Fruit fly (Drosophila melanogaster) whole organism, prepupa: ENCODE measurements around the gene CG14866.

Experiments used
- Blimp-1 ChIP-seq: fragments of 200-800 bp; sonication (Bioruptor generic); optimal IDR thresholded peaks from 3 replicates; lab custom pipeline; 2017; ENCODE audit warnings: missing biosample characterization, missing genetic modification characterization, mild to moderate bottlenecking, moderate library complexity, missing genetic modification reagents
- CG10631 ChIP-seq: fragments of 200-800 bp; sonication (Bioruptor generic); optimal IDR thresholded peaks from 2 replicates; lab custom pipeline; 2016; ENCODE audit warnings: missing biosample characterization, missing genetic modification characterization
- CG10669 ChIP-seq: fragments of 200-800 bp; sonication (Bioruptor generic); optimal IDR thresholded peaks from 3 replicates; lab custom pipeline; 2018; ENCODE audit warnings: missing biosample characterization, mild to moderate bottlenecking, missing genetic modification characterization, moderate library complexity
- CG11294 ChIP-seq: fragments of 200-800 bp; sonication (Bioruptor generic); IDR thresholded peaks from 2 replicates; pipeline ENCODE4 v1.3.6; 2022; ENCODE audit warnings: missing biosample characterization, missing genetic modification characterization
- CG11762 ChIP-seq: fragments of 200-800 bp; sonication (Bioruptor generic); optimal IDR thresholded peaks from 3 replicates; lab custom pipeline; 2016; ENCODE audit warnings: missing biosample characterization, missing genetic modification characterization; ENCODE audit not compliant: insufficient read depth
- CG15336 ChIP-seq: fragments of 200-800 bp; sonication (Bioruptor generic); IDR thresholded peaks from 2 replicates; pipeline ENCODE4 v1.3.6; 2022; ENCODE audit warnings: missing biosample characterization, missing genetic modification characterization
- CG1621 ChIP-seq: fragments of 200-800 bp; sonication (Bioruptor generic); optimal IDR thresholded peaks from 3 replicates; lab custom pipeline; 2018; ENCODE audit warnings: missing biosample characterization, mild to moderate bottlenecking, missing genetic modification characterization
- CG3032 ChIP-seq: fragments of 200-800 bp; optimal IDR thresholded peaks from 2 replicates; lab custom pipeline; 2019; ENCODE audit warnings: missing biosample characterization, mild to moderate bottlenecking, missing genetic modification characterization, moderate library complexity
- CG31627 ChIP-seq: fragments of 200-800 bp; sonication (Bioruptor generic); optimal IDR thresholded peaks from 3 replicates; lab custom pipeline; 2016; ENCODE audit warnings: missing biosample characterization, missing genetic modification characterization
- CG32006 ChIP-seq: fragments of 200-800 bp; sonication (Bioruptor generic); optimal IDR thresholded peaks from 3 replicates; lab custom pipeline; 2017; ENCODE audit warnings: missing biosample characterization, mild to moderate bottlenecking, missing genetic modification characterization
- CG34406 ChIP-seq: fragments of 200-800 bp; sonication (Bioruptor generic); optimal IDR thresholded peaks from 3 replicates; lab custom pipeline; 2016; ENCODE audit warnings: missing biosample characterization, missing genetic modification characterization
- CG3919 ChIP-seq: fragments of 200-800 bp; sonication (Bioruptor generic); optimal IDR thresholded peaks from 3 replicates; lab custom pipeline; 2016; ENCODE audit warnings: missing biosample characterization, missing genetic modification characterization
- CG4318 ChIP-seq: fragments of 200-800 bp; sonication (Bioruptor generic); optimal IDR thresholded peaks from 3 replicates; lab custom pipeline; 2017; ENCODE audit warnings: missing biosample characterization, mild to moderate bottlenecking, missing genetic modification characterization
- CG6163 ChIP-seq: fragments of 200-800 bp; sonication (Bioruptor generic); IDR thresholded peaks from 3 replicates; pipeline ENCODE4 v1.3.6; 2022; ENCODE audit warnings: missing biosample characterization, missing genetic modification characterization
- CG6276 ChIP-seq: fragments of 200-800 bp; sonication (Bioruptor generic); optimal IDR thresholded peaks from 2 replicates; lab custom pipeline; 2017; ENCODE audit warnings: missing biosample characterization, mild to moderate bottlenecking, missing genetic modification characterization
- CG6792 ChIP-seq: fragments of 200-800 bp; sonication (Bioruptor generic); optimal IDR thresholded peaks from 3 replicates; lab custom pipeline; 2016; ENCODE audit warnings: missing biosample characterization, missing genetic modification characterization
- CG6808 ChIP-seq: fragments of 200-800 bp; sonication (Bioruptor generic); optimal IDR thresholded peaks from 3 replicates; lab custom pipeline; 2017; ENCODE audit warnings: missing biosample characterization, missing genetic modification characterization, mild to moderate bottlenecking, moderate library complexity, missing genetic modification reagents
- CG6854 ChIP-seq: fragments of 200-800 bp; sonication (Bioruptor generic); optimal IDR thresholded peaks from 2 replicates; lab custom pipeline; 2017; ENCODE audit warnings: missing biosample characterization, mild to moderate bottlenecking, missing genetic modification characterization
- CG7368 ChIP-seq: fragments of 200-800 bp; sonication (Bioruptor generic); optimal IDR thresholded peaks from 3 replicates; lab custom pipeline; 2016; ENCODE audit warnings: missing biosample characterization, missing genetic modification characterization
- CG8119 ChIP-seq: fragments of 200-800 bp; sonication (Bioruptor generic); IDR thresholded peaks from 3 replicates; pipeline ENCODE4 v1.3.6; 2022; ENCODE audit warnings: missing biosample characterization, missing genetic modification characterization
- CG8319 ChIP-seq: fragments of 200-800 bp; sonication (Bioruptor generic); optimal IDR thresholded peaks from 3 replicates; lab custom pipeline; 2016; ENCODE audit warnings: missing biosample characterization, missing genetic modification characterization
- CG8632 ChIP-seq: fragments of 200-800 bp; sonication (Bioruptor generic); optimal IDR thresholded peaks from 3 replicates; lab custom pipeline; 2016; ENCODE audit warnings: missing biosample characterization, missing genetic modification characterization
- CG9139 ChIP-seq: fragments of 200-800 bp; sonication (Bioruptor generic); optimal IDR thresholded peaks from 3 replicates; lab custom pipeline; 2017; ENCODE audit warnings: missing biosample characterization, mild to moderate bottlenecking, missing genetic modification characterization
- Eip75B ChIP-seq: fragments of 200-800 bp; sonication (Bioruptor generic); optimal IDR thresholded peaks from 3 replicates; lab custom pipeline; 2016; ENCODE audit warnings: missing biosample characterization, missing genetic modification characterization
- Eip78C ChIP-seq: fragments of 200-800 bp; sonication (Bioruptor generic); peaks from one replicate; lab custom pipeline; 2016; ENCODE audit warnings: missing biosample characterization, missing genetic modification characterization
- Ets21C ChIP-seq: fragments of 200-800 bp; sonication (Bioruptor generic); optimal IDR thresholded peaks from 3 replicates; lab custom pipeline; 2016; ENCODE audit warnings: missing biosample characterization, missing genetic modification characterization
- Ets96B ChIP-seq: fragments of 200-800 bp; optimal IDR thresholded peaks from 2 replicates; lab custom pipeline; 2019; ENCODE audit warnings: missing biosample characterization, mild to moderate bottlenecking, missing genetic modification characterization, moderate library complexity
- Hr38 ChIP-seq: sonication (Bioruptor generic); optimal IDR thresholded peaks from 2 replicates; lab custom pipeline; 2016; ENCODE audit warnings: missing biosample characterization, missing genetic modification characterization
- Hr39 ChIP-seq: fragments of 200-800 bp; sonication (Bioruptor generic); optimal IDR thresholded peaks from 2 replicates; lab custom pipeline; 2016; ENCODE audit warnings: missing biosample characterization, missing genetic modification characterization
- Hr4 ChIP-seq: fragments of 200-800 bp; sonication (Bioruptor generic); optimal IDR thresholded peaks from 3 replicates; lab custom pipeline; 2016; ENCODE audit warnings: missing biosample characterization, missing genetic modification characterization
- Lpt ChIP-seq: fragments of 200-800 bp; sonication (Bioruptor generic); optimal IDR thresholded peaks from 3 replicates; lab custom pipeline; 2016; ENCODE audit warnings: missing biosample characterization, missing genetic modification characterization
- OdsH ChIP-seq: fragments of 200-800 bp; sonication (Bioruptor generic); optimal IDR thresholded peaks from 3 replicates; lab custom pipeline; 2016; ENCODE audit warnings: missing biosample characterization, missing genetic modification characterization
- Sox14 ChIP-seq: fragments of 200-800 bp; sonication (Bioruptor generic); optimal IDR thresholded peaks from 3 replicates; lab custom pipeline; 2016; ENCODE audit warnings: missing biosample characterization, missing genetic modification characterization
- Sox15 ChIP-seq: fragments of 200-800 bp; sonication (Bioruptor generic); optimal IDR thresholded peaks from 3 replicates; lab custom pipeline; 2016; ENCODE audit warnings: missing biosample characterization, missing genetic modification characterization
- achi ChIP-seq: fragments of 200-800 bp; sonication (Bioruptor generic); optimal IDR thresholded peaks from 3 replicates; lab custom pipeline; 2016; ENCODE audit warnings: missing biosample characterization, missing genetic modification characterization
- acj6 ChIP-seq: fragments of 200-800 bp; sonication (Bioruptor generic); optimal IDR thresholded peaks from 3 replicates; lab custom pipeline; 2016; ENCODE audit warnings: missing biosample characterization, missing genetic modification characterization
- cyc ChIP-seq: fragments of 200-800 bp; sonication (Bioruptor generic); optimal IDR thresholded peaks from 3 replicates; lab custom pipeline; 2016; ENCODE audit warnings: missing biosample characterization, missing genetic modification characterization
- dsx ChIP-seq: fragments of 200-800 bp; optimal IDR thresholded peaks from 3 replicates; lab custom pipeline; 2019; ENCODE audit warnings: missing biosample characterization, mild to moderate bottlenecking, missing genetic modification characterization, moderate library complexity; ENCODE audit not compliant: poor library complexity, severe bottlenecking
- eg ChIP-seq: fragments of 200-800 bp; sonication (Bioruptor generic); IDR thresholded peaks from 3 replicates; pipeline ENCODE4 v1.3.6; 2022; ENCODE audit warnings: missing biosample characterization, missing genetic modification characterization
- esn ChIP-seq: fragments of 200-800 bp; sonication (Bioruptor generic); optimal IDR thresholded peaks from 2 replicates; lab custom pipeline; 2016; ENCODE audit warnings: missing biosample characterization, mild to moderate bottlenecking, missing genetic modification characterization, moderate library complexity
- fd85E ChIP-seq: fragments of 200-800 bp; sonication (Bioruptor generic); optimal IDR thresholded peaks from 3 replicates; lab custom pipeline; 2016; ENCODE audit warnings: missing biosample characterization, missing genetic modification characterization
- fkh ChIP-seq: fragments of 200-800 bp; sonication (Bioruptor generic); optimal IDR thresholded peaks from 3 replicates; lab custom pipeline; 2017; ENCODE audit warnings: missing biosample characterization, mild to moderate bottlenecking, missing genetic modification characterization, moderate library complexity
- lz ChIP-seq: fragments of 200-800 bp; sonication (Bioruptor generic); optimal IDR thresholded peaks from 3 replicates; lab custom pipeline; 2016; ENCODE audit warnings: missing biosample characterization, missing genetic modification characterization
- pdm3 ChIP-seq: fragments of 200-800 bp; sonication (Bioruptor generic); optimal IDR thresholded peaks from 3 replicates; lab custom pipeline; 2016; ENCODE audit warnings: missing biosample characterization, missing genetic modification characterization
- spab ChIP-seq: fragments of 200-800 bp; sonication (Bioruptor generic); optimal IDR thresholded peaks from 2 replicates; lab custom pipeline; 2017; ENCODE audit warnings: missing biosample characterization, mild to moderate bottlenecking, missing genetic modification characterization, missing genetic modification reagents
- ss ChIP-seq, 2 experiments: fragments of 200-800 bp; sonication (Bioruptor generic); optimal IDR thresholded peaks; 2 replicates in 1 of 2; 3 replicates in 1 of 2; lab custom pipeline; 2017 to 2018; ENCODE audit warnings: mild to moderate bottlenecking in 2 of 2, missing biosample characterization in 2 of 2, missing genetic modification characterization in 2 of 2, moderate library complexity in 1 of 2
- svp ChIP-seq: fragments of 200-800 bp; sonication (Bioruptor generic); peaks from one replicate; lab custom pipeline; 2016; ENCODE audit warnings: missing biosample characterization, missing genetic modification characterization
- topi ChIP-seq: fragments of 200-800 bp; sonication (Bioruptor generic); optimal IDR thresholded peaks from 3 replicates; lab custom pipeline; 2016; ENCODE audit warnings: missing biosample characterization, missing genetic modification characterization
- vri ChIP-seq: fragments of 200-800 bp; sonication (Bioruptor generic); optimal IDR thresholded peaks from 3 replicates; lab custom pipeline; 2016; ENCODE audit warnings: missing biosample characterization, mild to moderate bottlenecking, missing genetic modification characterization

Gene CG14866

dm6 chr3R:15350993-15351426 lies 34.7 kb downstream of the CG14866 start, which contains the start of the genes Trs33 and Tmtc4:
Gene Trs33 (minus strand): TSS chr3R:15350995.
Gene Tmtc4 (plus strand): TSS chr3R:15351225.
- TF ChIP-seq CG6792 (no peak), CG11762 (no peak), Sox14 (peak; percentile 44), CG3032 (tag; lab: Kevin White, UChicago) (peak; percentile 54), acj6 (GFP tag; lab: Kevin White, UChicago) (no peak), lz (peak; percentile 8), spab (GFP tag; lab: Kevin White, UChicago) (no peak), Sox15 (no peak), dsx (GFP tag; lab: Kevin White, UChicago) (peak; percentile 7), svp (GFP tag; lab: Kevin White, UChicago) (no peak), CG8119 (GFP tag; lab: Robert Waterston, UW) (no peak), CG34406 (GFP tag; lab: Kevin White, UChicago) (peak; percentile 24), CG4318 (GFP tag; lab: Kevin White, UChicago) (no peak), CG6854 (GFP tag; lab: Kevin White, UChicago) (no peak), CG7368 (GFP tag; lab: Kevin White, UChicago) (no peak), CG3919 (GFP tag; lab: Kevin White, UChicago) (no peak), eg (GFP tag; lab: Robert Waterston, UW) (no peak), Eip75B (GFP tag; lab: Kevin White, UChicago) (no peak), achi (GFP tag; lab: Kevin White, UChicago) (no peak), fkh (GFP tag; lab: Kevin White, UChicago) (peak; percentile 96), cyc (peak; percentile 36), Ets96B (peak; percentile 35), topi (GFP tag; lab: Kevin White, UChicago) (peak; percentile 25), CG8319 (no peak), Hr38 (no peak), CG10631 (GFP tag; lab: Kevin White, UChicago) (peak; percentile 47), CG9139 (no peak), Lpt (GFP tag; lab: Kevin White, UChicago) (no peak), CG11294 (GFP tag; lab: Robert Waterston, UW) (no peak), ss (GFP tag; optimal IDR thresholded peaks at IDR 0.05; lab: Kevin White, UChicago) (no peak), CG1621 (no peak), Eip78C (GFP tag; lab: Kevin White, UChicago) (peak; percentile 75), Ets21C (GFP tag; lab: Kevin White, UChicago) (no peak), CG8632 (GFP tag; lab: Kevin White, UChicago) (no peak), esn (GFP tag; lab: Kevin White, UChicago) (peak; percentile 54), CG6163 (GFP tag; lab: Robert Waterston, UW) (no peak), CG10669 (peak; percentile 30), fd85E (GFP tag; lab: Kevin White, UChicago) (no peak), OdsH (GFP tag; lab: Kevin White, UChicago) (no peak), vri (GFP tag; lab: Kevin White, UChicago) (no peak), CG31627 (GFP tag; lab: Kevin White, UChicago) (peak; percentile 10), Hr39 (GFP tag; lab: Kevin White, UChicago) (no peak), CG6276 (GFP tag; lab: Kevin White, UChicago) (no peak), pdm3 (no peak), CG32006 (GFP tag; lab: Kevin White, UChicago) (no peak), Hr4 (GFP tag; lab: Kevin White, UChicago) (no peak), CG6808 (no peak), CG15336 (GFP tag; lab: Robert Waterston, UW) (peak; percentile 29; the same call in 1 of the 2 replicates), Blimp-1 (GFP tag; lab: Kevin White, UChicago) (no peak)
